Fruit fly (Drosophila melanogaster): ENCODE data around the gene epsilonCOP.

The epsilonCOP gene

DNA sequence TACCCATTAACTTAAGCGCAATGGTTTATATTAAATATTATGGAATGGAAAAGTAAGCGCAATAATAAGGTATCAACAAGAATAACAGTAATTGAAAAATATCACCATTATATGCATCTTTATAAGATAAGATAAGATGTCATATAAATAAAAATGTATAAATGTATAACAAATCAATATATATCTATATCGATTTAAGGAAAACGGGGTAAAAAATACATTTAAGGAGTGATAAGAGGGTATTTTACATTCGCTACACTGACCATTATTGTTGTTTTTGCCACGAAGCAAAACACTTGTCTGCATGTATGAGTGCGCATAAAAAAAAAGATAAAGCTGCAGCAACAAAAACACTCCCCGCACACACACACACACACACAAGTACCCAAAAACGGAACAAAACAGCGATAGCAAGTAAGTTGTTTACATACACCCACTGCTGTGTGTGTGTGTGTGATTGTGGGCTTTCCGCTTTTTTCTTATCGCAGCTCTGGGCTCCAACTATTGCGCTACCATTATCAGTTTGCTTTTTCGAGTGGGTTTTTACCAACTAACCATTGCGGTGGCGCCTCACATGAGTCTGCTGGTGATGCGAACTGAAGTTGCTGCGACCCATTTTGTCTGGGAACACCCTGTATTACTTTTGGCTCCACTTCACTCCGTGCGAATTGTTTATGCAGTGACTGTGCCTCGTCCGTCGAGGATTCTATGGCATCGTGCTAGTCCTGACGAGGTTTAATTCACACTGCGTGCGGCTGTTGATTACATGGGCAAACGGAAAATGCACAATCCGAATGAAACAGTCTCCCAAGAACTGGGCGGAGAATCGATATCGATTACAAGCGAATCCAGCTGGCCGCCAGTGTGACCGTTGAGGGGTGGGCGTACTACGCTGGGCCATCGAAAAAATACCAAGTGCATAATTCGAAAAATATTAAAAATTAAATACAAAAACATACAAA lies 15.5 kb upstream of the epsilonCOP start, which contains the start of gene mmy (continued):
- TF ChIP-seq tup (GFP tag; optimal IDR thresholded peaks at IDR 0.05) = no peak
- peak; percentile 63 for TF ChIP-seq stc (GFP tag; IDR thresholded peaks at IDR 0.05)
- no peak for TF ChIP-seq mld (GFP tag; IDR thresholded peaks at IDR 0.05; ENCODE audit: partially characterized antibody)
- TF ChIP-seq CG4404 (GFP tag; IDR thresholded peaks at IDR 0.05) = no peak
- TF ChIP-seq CG18011 (GFP tag; optimal IDR thresholded peaks at IDR 0.05) = no peak
- TF ChIP-seq corto (GFP tag; optimal IDR thresholded peaks at IDR 0.05) = no peak
- TF ChIP-seq D (optimal IDR thresholded peaks at IDR 0.05) = peak; percentile 94
- peak; percentile 16 for TF ChIP-seq D (GFP tag; optimal IDR thresholded peaks at IDR 0.05)
- TF ChIP-seq CG3995 (GFP tag; optimal IDR thresholded peaks at IDR 0.05) = no peak
- peak; percentile 61 for TF ChIP-seq CG10979 (tag; optimal IDR thresholded peaks at IDR 0.05)
- peak; percentile 73 for TF ChIP-seq PHDP (tag; optimal IDR thresholded peaks at IDR 0.05)
- TF ChIP-seq CG15479 (GFP tag; optimal IDR thresholded peaks at IDR 0.05) = peak; percentile 83
- TF ChIP-seq CG10321 (GFP tag; IDR thresholded peaks at IDR 0.05) = no peak
- TF ChIP-seq chinmo (GFP tag; IDR thresholded peaks at IDR 0.05; ENCODE audit: partially characterized antibody) = peak; percentile 92; the same call in 3 of the 4 replicates
- no peak for TF ChIP-seq CG13123 (GFP tag; optimal IDR thresholded peaks at IDR 0.05)
- TF ChIP-seq CG10654 (GFP tag; optimal IDR thresholded peaks at IDR 0.05) = no peak
- TF ChIP-seq CG12769 (tag; optimal IDR thresholded peaks at IDR 0.05) = peak; percentile 60
- peak; percentile 64 for TF ChIP-seq CG34422 (GFP tag; IDR thresholded peaks at IDR 0.05)
- peak; percentile 30 for TF ChIP-seq CG14014 (GFP tag; IDR thresholded peaks at IDR 0.05)
- TF ChIP-seq Dip2 (GFP tag; IDR thresholded peaks at IDR 0.05) = no peak
- peak; percentile 97 for TF ChIP-seq MESR4 (GFP tag; optimal IDR thresholded peaks at IDR 0.05)
- TF ChIP-seq Drgx (GFP tag; IDR thresholded peaks at IDR 0.05) = peak; percentile 71
- peak; percentile 56 for TF ChIP-seq CG17361 (GFP tag; IDR thresholded peaks at IDR 0.05)
- peak; percentile 22 for TF ChIP-seq CG6813 (GFP tag; optimal IDR thresholded peaks at IDR 0.05)
- TF ChIP-seq dpn (GFP tag; optimal IDR thresholded peaks at IDR 0.05) = peak; percentile 8 to 16
- TF ChIP-seq Awh (GFP tag; IDR thresholded peaks at IDR 0.05) = 0 out of 2 replicates have a peak, but pooled peaks have one; percentile 21
- peak; percentile 55 for TF ChIP-seq CG13287 (GFP tag; IDR thresholded peaks at IDR 0.05; ENCODE audit: partially characterized antibody)
- TF ChIP-seq disco-r (GFP tag; optimal IDR thresholded peaks at IDR 0.05) = no peak
- no peak for TF ChIP-seq CG31365 (tag; optimal IDR thresholded peaks at IDR 0.05)
- TF ChIP-seq CG3281 (GFP tag; optimal IDR thresholded peaks at IDR 0.05) = peak; percentile 47
- TF ChIP-seq CG17328 (GFP tag; IDR thresholded peaks at IDR 0.05) = peak; percentile 53
- peak; percentile 39; the same call in 1 of the 2 replicates for TF ChIP-seq rib (GFP tag; IDR thresholded peaks at IDR 0.05)
- no peak for TF ChIP-seq TFAM (GFP tag; optimal IDR thresholded peaks at IDR 0.05)
- peak; percentile 52; the same call in 1 of the 2 replicates for TF ChIP-seq esg (GFP tag; conservative IDR thresholded peaks at IDR 0.05)
- TF ChIP-seq jumu (GFP tag; optimal IDR thresholded peaks at IDR 0.05) = peak; percentile 15
- TF ChIP-seq yki (optimal IDR thresholded peaks at IDR 0.05) = no peak
- no peak for TF ChIP-seq CG12744 (GFP tag; optimal IDR thresholded peaks at IDR 0.05)
- peak; percentile 33 for TF ChIP-seq CG14710 (tag; optimal IDR thresholded peaks at IDR 0.05)
- no peak for TF ChIP-seq ATbp (GFP tag; optimal IDR thresholded peaks at IDR 0.05)
- TF ChIP-seq usp (GFP tag; optimal IDR thresholded peaks at IDR 0.05) = no peak
- no peak for TF ChIP-seq ham (GFP tag; IDR thresholded peaks at IDR 0.05)
- 0 out of 3 replicates have a peak, but pooled peaks have one; percentile 49 for TF ChIP-seq vnd (GFP tag; IDR thresholded peaks at IDR 0.05; ENCODE audit: partially characterized antibody)
- peak; percentile 23 for TF ChIP-seq CG7928 (GFP tag; optimal IDR thresholded peaks at IDR 0.05)
- TF ChIP-seq CG6683 (GFP tag; optimal IDR thresholded peaks at IDR 0.05) = no peak
- TF ChIP-seq Atf-2 (GFP tag; optimal IDR thresholded peaks at IDR 0.05) = no peak
- TF ChIP-seq Mad (GFP tag; optimal IDR thresholded peaks at IDR 0.05) = peak; percentile 33
- TF ChIP-seq BEAF-32 (GFP tag; optimal IDR thresholded peaks at IDR 0.05) = peak; percentile 43
- TF ChIP-seq CG14860 (GFP tag; IDR thresholded peaks at IDR 0.05; ENCODE audit: partially characterized antibody) = peak; percentile 41; the same call in 2 of the 3 replicates

Measured in whole organism, embryonic.